Worm (Caenorhabditis elegans) whole organism, L1 larva: Measurements from ENCODE around the gene K10D2.8.

Experiments
- ama-1 ChIP-seq: fragments of 150-350 bp; optimal IDR thresholded peaks from 2 replicates; lab custom pipeline; 2014
- blmp-1 ChIP-seq: fragments of 150-350 bp; optimal IDR thresholded peaks from 2 replicates; lab custom pipeline; 2014; ENCODE audit warnings: missing biosample characterization, missing genetic modification characterization
- ceh-8 ChIP-seq: fragments of 200-800 bp; sonication (Bioruptor generic); optimal IDR thresholded peaks from 2 replicates; lab custom pipeline; 2018; ENCODE audit warnings: mild to moderate bottlenecking, missing genetic modification characterization, moderate library complexity, missing compliant biosample characterization
- ceh-90 ChIP-seq: sonication (generic microtip); optimal IDR thresholded peaks from 2 replicates; lab custom pipeline; 2016; ENCODE audit warnings: missing genetic modification characterization, missing compliant biosample characterization
- fkh-8 ChIP-seq: sonication (generic microtip); optimal IDR thresholded peaks from 2 replicates; lab custom pipeline; 2016; ENCODE audit warnings: mild to moderate bottlenecking, missing genetic modification characterization, missing compliant biosample characterization
- grh-1 ChIP-seq: fragments of 200-800 bp; sonication (Bioruptor generic); IDR thresholded peaks from 2 replicates; pipeline ENCODE4 v1.3.6; 2022; ENCODE audit warnings: missing genetic modification reagents, missing genetic modification characterization, missing compliant biosample characterization
- lin-13 ChIP-seq: fragments of 150-350 bp; optimal IDR thresholded peaks from 2 replicates; lab custom pipeline; 2014; ENCODE audit warnings: missing biosample characterization, missing genetic modification reagents, missing genetic modification characterization
- lin-39 ChIP-seq: fragments of 150-350 bp; optimal IDR thresholded peaks from 2 replicates; lab custom pipeline; 2014; ENCODE audit warnings: missing biosample characterization, missing genetic modification reagents, missing genetic modification characterization
- mep-1 ChIP-seq: fragments of 150-350 bp; optimal IDR thresholded peaks from 2 replicates; lab custom pipeline; 2014; ENCODE audit warnings: missing biosample characterization, missing genetic modification characterization
- nhr-237 ChIP-seq: fragments of 150-350 bp; optimal IDR thresholded peaks from 2 replicates; lab custom pipeline; 2014; ENCODE audit warnings: missing biosample characterization, missing genetic modification characterization
- nhr-84 ChIP-seq: sonication (generic microtip); optimal IDR thresholded peaks from 2 replicates; lab custom pipeline; 2017; ENCODE audit warnings: missing biosample characterization, missing genetic modification characterization
- pqm-1 ChIP-seq: sonication (generic microtip); optimal IDR thresholded peaks from 3 replicates; lab custom pipeline; 2017; ENCODE audit warnings: missing biosample characterization, missing genetic modification characterization

DNA sequence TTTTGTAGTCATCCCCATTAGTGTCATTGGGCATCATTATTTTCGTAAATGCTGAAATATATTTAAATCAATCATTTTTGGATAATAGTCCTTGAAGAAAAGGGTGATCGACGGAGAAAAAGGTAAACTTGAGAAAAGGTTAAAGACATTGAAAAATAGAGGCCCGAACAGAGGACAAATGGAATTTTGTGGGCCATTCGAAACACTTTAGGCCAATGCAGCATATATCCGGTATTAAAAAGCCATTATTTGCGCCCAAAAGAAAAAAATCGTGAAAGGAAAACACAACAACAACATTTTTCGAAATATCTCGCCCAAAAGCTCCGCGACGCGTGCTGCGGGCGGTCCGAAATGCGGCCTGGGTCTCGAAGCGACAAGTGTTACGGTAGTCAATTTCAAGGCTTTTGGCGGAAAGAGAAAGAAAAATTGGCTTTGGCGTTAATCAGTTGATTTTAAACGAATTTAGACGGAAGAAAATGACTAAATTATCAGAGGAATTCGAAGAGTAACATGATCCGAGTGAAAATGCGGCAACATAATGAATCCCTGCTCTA is 18.4 kb downstream of the K10D2.8 start, which contains the start of gene morc-1:
- TF ChIP-seq grh-1 (GFP tag; lab: Robert Waterston, UW): no peak
- TF ChIP-seq pqm-1 (tag; lab: Kevin White, UChicago): no peak
- no peak for TF ChIP-seq lin-39 (tag; lab: Kevin White, UChicago)
- TF ChIP-seq ceh-8 (GFP tag; lab: Kevin White, UChicago): no peak
- no peak for TF ChIP-seq blmp-1 (tag; lab: Kevin White, UChicago)
- TF ChIP-seq nhr-237: no peak
- no peak for TF ChIP-seq lin-13
- TF ChIP-seq nhr-84 (tag; lab: Kevin White, UChicago): no peak
- TF ChIP-seq mep-1: no peak
- no peak for TF ChIP-seq ama-1 (lab: Kevin White, UChicago)
- TF ChIP-seq fkh-8 (tag; lab: Kevin White, UChicago): no peak
- TF ChIP-seq ceh-90 (tag; lab: Kevin White, UChicago): no peak
